Worm (Caenorhabditis elegans) whole organism, late embryonic: ENCODE data around the gene srbc-51.
"Not testable (repeated sequence)": the region's sequence is repeated elsewhere in the genome, so short reads cannot be mapped to it uniquely, and the experiment has no call there.

Experiments
- C08G9.2 ChIP-seq: sonication (generic microtip); optimal IDR thresholded peaks from 2 replicates; lab custom pipeline; 2016; ENCODE audit warnings: mild to moderate bottlenecking, missing genetic modification characterization, moderate library complexity, missing compliant biosample characterization
- C38D4.7 ChIP-seq: fragments of 200-800 bp; sonication (Bioruptor generic); optimal IDR thresholded peaks from 2 replicates; lab custom pipeline; 2018; ENCODE audit warnings: mild to moderate bottlenecking, missing genetic modification characterization, moderate library complexity, missing compliant biosample characterization
- K02D7.2 ChIP-seq: sonication (generic microtip); optimal IDR thresholded peaks from 2 replicates; lab custom pipeline; 2017; ENCODE audit warnings: mild to moderate bottlenecking, missing genetic modification characterization, missing compliant biosample characterization
- K09A11.1 ChIP-seq: sonication (generic microtip); optimal IDR thresholded peaks from 2 replicates; lab custom pipeline; 2017; ENCODE audit warnings: antibody characterized with exemption, mild to moderate bottlenecking, missing genetic modification characterization, missing compliant biosample characterization; ENCODE audit not compliant: insufficient read depth
- T23F11.4 ChIP-seq: fragments of 200-800 bp; sonication (Bioruptor generic); optimal IDR thresholded peaks from 2 replicates; lab custom pipeline; 2018; ENCODE audit warnings: mild to moderate bottlenecking, missing genetic modification characterization, missing compliant biosample characterization
- Y22D7AL.16 ChIP-seq: sonication (generic microtip); optimal IDR thresholded peaks from 2 replicates; lab custom pipeline; 2016; ENCODE audit warnings: missing genetic modification characterization, missing compliant biosample characterization
- ahr-1 ChIP-seq: sonication (generic microtip); optimal IDR thresholded peaks from 2 replicates; lab custom pipeline; 2016; ENCODE audit warnings: missing genetic modification characterization, missing compliant biosample characterization
- ceh-14 ChIP-seq: sonication (generic microtip); optimal IDR thresholded peaks from 2 replicates; lab custom pipeline; 2016; ENCODE audit warnings: missing genotype, missing genetic modification characterization, missing compliant biosample characterization
- ceh-19 ChIP-seq: fragments of 200-800 bp; sonication (Bioruptor generic); optimal IDR thresholded peaks from 2 replicates; lab custom pipeline; 2018; ENCODE audit warnings: mild to moderate bottlenecking, missing genetic modification characterization, missing compliant biosample characterization
- ceh-2 ChIP-seq: sonication (generic microtip); optimal IDR thresholded peaks from 2 replicates; lab custom pipeline; 2016; ENCODE audit warnings: missing genotype, missing genetic modification characterization, missing compliant biosample characterization
- ceh-34 ChIP-seq: sonication (generic microtip); optimal IDR thresholded peaks from 2 replicates; lab custom pipeline; 2016; ENCODE audit warnings: mild to moderate bottlenecking, missing genetic modification characterization, missing compliant biosample characterization
- ceh-6 ChIP-seq: fragments of 200-800 bp; sonication (Bioruptor generic); optimal IDR thresholded peaks from 2 replicates; lab custom pipeline; 2018; ENCODE audit warnings: mild to moderate bottlenecking, missing genetic modification characterization, missing compliant biosample characterization
- ceh-9 ChIP-seq: sonication (generic microtip); optimal IDR thresholded peaks from 2 replicates; lab custom pipeline; 2016; ENCODE audit warnings: mild to moderate bottlenecking, missing genetic modification characterization, inconsistent platforms, missing compliant biosample characterization
- che-1 ChIP-seq: sonication (generic microtip); optimal IDR thresholded peaks from 2 replicates; lab custom pipeline; 2016; ENCODE audit warnings: mild to moderate bottlenecking, missing genetic modification characterization, missing compliant biosample characterization
- ets-4 ChIP-seq: sonication (generic microtip); optimal IDR thresholded peaks from 2 replicates; lab custom pipeline; 2016; ENCODE audit warnings: missing genetic modification characterization, missing compliant biosample characterization
- eyg-1 ChIP-seq: sonication (generic microtip); optimal IDR thresholded peaks from 2 replicates; lab custom pipeline; 2016; ENCODE audit warnings: missing genotype, missing genetic modification characterization, missing compliant biosample characterization
- fkh-10 ChIP-seq: fragments of 150-350 bp; optimal IDR thresholded peaks from 2 replicates; lab custom pipeline; 2014; ENCODE audit warnings: missing biosample characterization, missing genetic modification reagents, missing genetic modification characterization
- gmeb-2 ChIP-seq: sonication (generic microtip); optimal IDR thresholded peaks from 2 replicates; lab custom pipeline; 2016; ENCODE audit warnings: missing genetic modification characterization, inconsistent platforms, missing compliant biosample characterization
- hlh-13 ChIP-seq: fragments of 200-800 bp; sonication (Bioruptor generic); optimal IDR thresholded peaks from 2 replicates; lab custom pipeline; 2018; ENCODE audit warnings: mild to moderate bottlenecking, missing genetic modification characterization, missing compliant biosample characterization
- hlh-15 ChIP-seq: sonication (generic microtip); optimal IDR thresholded peaks from 2 replicates; lab custom pipeline; 2016; ENCODE audit warnings: missing genetic modification characterization, missing compliant biosample characterization
- hlh-30 ChIP-seq: sonication (generic microtip); optimal IDR thresholded peaks from 2 replicates; lab custom pipeline; 2017; ENCODE audit warnings: antibody characterized with exemption, missing genetic modification characterization, missing compliant biosample characterization; ENCODE audit not compliant: insufficient read depth
- hlh-8 ChIP-seq: sonication (generic microtip); optimal IDR thresholded peaks from 2 replicates; lab custom pipeline; 2016; ENCODE audit warnings: missing genotype, missing genetic modification characterization, missing compliant biosample characterization
- mec-3 ChIP-seq: sonication (generic microtip); optimal IDR thresholded peaks from 2 replicates; lab custom pipeline; 2016; ENCODE audit warnings: borderline replicate concordance, missing genetic modification characterization, missing compliant biosample characterization
- odd-2 ChIP-seq: sonication (generic microtip); optimal IDR thresholded peaks from 2 replicates; lab custom pipeline; 2017; ENCODE audit warnings: antibody characterized with exemption, mild to moderate bottlenecking, missing genetic modification characterization, missing compliant biosample characterization
- pag-3 ChIP-seq: sonication (generic microtip); optimal IDR thresholded peaks from 2 replicates; lab custom pipeline; 2016; ENCODE audit warnings: missing compliant biosample characterization, missing genetic modification characterization, borderline replicate concordance
- pat-9 ChIP-seq: fragments of 200-800 bp; sonication (Bioruptor generic); optimal IDR thresholded peaks from 2 replicates; lab custom pipeline; 2018; ENCODE audit warnings: mild to moderate bottlenecking, missing genetic modification characterization, moderate library complexity, missing compliant biosample characterization
- pax-1 ChIP-seq: fragments of 150-350 bp; optimal IDR thresholded peaks from 2 replicates; lab custom pipeline; 2014; ENCODE audit warnings: missing biosample characterization, missing genetic modification characterization
- pha-4 ChIP-seq: fragments of 150-350 bp; optimal IDR thresholded peaks from 2 replicates; lab custom pipeline; 2018; ENCODE audit warnings: missing biosample characterization, missing genetic modification reagents, missing genetic modification characterization
- pqm-1 ChIP-seq: sonication (generic microtip); optimal IDR thresholded peaks from 2 replicates; lab custom pipeline; 2016; ENCODE audit warnings: missing genetic modification characterization, missing compliant biosample characterization
- ref-2 ChIP-seq: sonication (generic microtip); optimal IDR thresholded peaks from 2 replicates; lab custom pipeline; 2016; ENCODE audit warnings: missing genetic modification characterization, missing compliant biosample characterization
- rnt-1 ChIP-seq: sonication (generic microtip); optimal IDR thresholded peaks from 2 replicates; lab custom pipeline; 2016; ENCODE audit warnings: missing genetic modification characterization, missing compliant biosample characterization
- sox-4 ChIP-seq: sonication (generic microtip); optimal IDR thresholded peaks from 2 replicates; lab custom pipeline; 2017; ENCODE audit warnings: mild to moderate bottlenecking, missing genetic modification characterization, inconsistent platforms, missing compliant biosample characterization
- syd-9 ChIP-seq: sonication (generic microtip); optimal IDR thresholded peaks from 2 replicates; lab custom pipeline; 2016; ENCODE audit warnings: mild to moderate bottlenecking, missing genetic modification characterization, moderate library complexity, missing compliant biosample characterization
- unc-3 ChIP-seq, 2 experiments: fragments of 200-800 bp in 1 of 2; sonication (Bioruptor generic) in 1 of 2; sonication (generic microtip) in 1 of 2; conservative IDR thresholded peaks in 1 of 2; optimal IDR thresholded peaks in 1 of 2; 2 replicates each; pipeline versions ENCODE4 v1.3.6 to Lab custom; 2016 to 2022; ENCODE audit warnings: missing compliant biosample characterization in 2 of 2, missing genetic modification characterization in 2 of 2, missing genetic modification reagents in 1 of 2
- unc-55 ChIP-seq: sonication (generic microtip); optimal IDR thresholded peaks from 2 replicates; lab custom pipeline; 2017; ENCODE audit warnings: missing biosample characterization, missing genetic modification reagents, missing genetic modification characterization
- zip-5 ChIP-seq: sonication (generic microtip); optimal IDR thresholded peaks from 2 replicates; lab custom pipeline; 2016; ENCODE audit warnings: missing genetic modification characterization, missing compliant biosample characterization

Gene srbc-51

DNA sequence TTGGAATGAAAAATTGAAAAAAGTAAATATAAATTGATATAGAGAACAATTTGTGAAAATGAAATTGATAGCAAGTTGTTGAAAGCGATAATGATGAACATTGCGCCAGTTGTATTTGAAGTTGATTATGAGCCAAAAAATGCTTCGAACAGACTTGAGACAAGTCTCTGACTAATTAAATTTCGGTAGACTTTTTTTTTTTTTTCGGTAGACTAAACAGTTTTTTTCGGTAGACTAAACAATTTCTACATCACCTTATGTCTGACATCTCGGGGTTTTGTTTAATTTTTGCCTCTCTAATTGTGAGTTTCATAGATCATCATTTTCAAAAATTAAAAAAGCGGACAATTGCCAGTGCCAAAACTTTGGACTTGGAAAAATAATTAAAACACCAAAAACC, 7.4 kb downstream of the srbc-51 start, which contains the start of gene srbc-54 (continued):
- no peak for TF ChIP-seq K09A11.1 (tag; lab: Kevin White, UChicago)

DNA sequence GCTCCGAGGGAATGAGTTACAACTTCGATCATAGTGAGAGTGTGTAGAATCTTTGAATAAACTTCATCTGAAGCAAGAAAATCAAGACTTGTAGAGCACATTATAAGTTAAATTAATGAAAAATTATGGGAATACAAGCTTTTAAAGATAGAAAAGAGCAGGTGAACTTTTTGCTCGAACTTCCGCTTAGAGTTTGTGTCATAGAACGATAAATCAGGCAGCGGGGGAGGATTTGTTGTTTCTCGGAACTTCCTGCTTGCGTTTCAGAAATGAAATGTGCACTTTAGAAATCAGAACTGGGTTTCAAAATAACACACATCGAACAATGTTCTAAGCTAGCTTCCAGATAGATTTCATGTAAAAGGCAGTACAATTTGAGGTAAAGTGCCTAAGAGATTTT, 14.9 kb downstream of the srbc-51 start, which contains the start of gene srh-149:
Gene srh-149 (minus strand): TSS at position 101 of the 400 bp plus-strand sequence.
- TF ChIP-seq hlh-13 (no peak), syd-9 (tag; lab: Kevin White, UChicago) (no peak), ceh-6 (GFP tag; lab: Kevin White, UChicago) (no peak), C38D4.7 (GFP tag; lab: Kevin White, UChicago) (no peak), hlh-15 (tag; lab: Kevin White, UChicago) (no peak), ceh-19 (no peak), rnt-1 (tag; lab: Kevin White, UChicago) (no peak), Y22D7AL.16 (tag; lab: Kevin White, UChicago) (no peak), gmeb-2 (tag; lab: Kevin White, UChicago) (no peak), pha-4 (no peak), ceh-14 (tag; lab: Kevin White, UChicago) (no peak), pat-9 (no peak), odd-2 (no peak), pax-1 (tag; lab: Kevin White, UChicago) (no peak), ets-4 (tag; lab: Kevin White, UChicago) (no peak), ceh-2 (no peak), hlh-30 (tag; lab: Kevin White, UChicago) (no peak)
- TF ChIP-seq, all 69 proteins: peak for 0

DNA sequence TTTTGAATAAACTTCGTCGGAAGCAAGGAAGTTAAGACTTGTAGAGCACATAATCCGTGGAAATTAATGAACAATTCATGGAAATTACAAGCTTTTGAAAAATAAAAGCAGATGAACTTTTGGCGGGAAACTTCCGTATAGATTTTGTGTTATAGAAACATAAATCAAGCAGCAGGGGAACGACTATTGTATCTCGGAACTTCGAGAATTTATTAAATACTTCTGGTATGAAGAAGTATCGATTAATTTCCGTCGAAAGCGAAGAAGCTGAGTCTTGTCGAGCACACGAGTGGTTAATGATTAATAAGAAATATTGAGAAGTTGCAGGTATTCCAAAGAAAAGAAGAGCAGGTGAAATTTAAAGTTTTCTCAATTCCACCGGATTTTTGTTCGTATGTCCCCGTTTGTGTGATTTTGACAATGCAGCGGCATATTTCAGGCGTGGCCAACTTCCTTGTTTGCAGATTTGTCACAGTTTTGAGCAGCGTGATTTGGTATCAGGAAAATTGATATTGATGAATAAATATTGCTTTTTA, 24.1 kb downstream of the srbc-51 start, which contains the start of gene srh-147:
Gene srh-147 (minus strand): TSS at position 51 of the 536 bp plus-strand sequence.
- TF ChIP-seq eyg-1, C08G9.2, zip-5 (tag; lab: Kevin White, UChicago): not testable (repeated sequence)

DNA sequence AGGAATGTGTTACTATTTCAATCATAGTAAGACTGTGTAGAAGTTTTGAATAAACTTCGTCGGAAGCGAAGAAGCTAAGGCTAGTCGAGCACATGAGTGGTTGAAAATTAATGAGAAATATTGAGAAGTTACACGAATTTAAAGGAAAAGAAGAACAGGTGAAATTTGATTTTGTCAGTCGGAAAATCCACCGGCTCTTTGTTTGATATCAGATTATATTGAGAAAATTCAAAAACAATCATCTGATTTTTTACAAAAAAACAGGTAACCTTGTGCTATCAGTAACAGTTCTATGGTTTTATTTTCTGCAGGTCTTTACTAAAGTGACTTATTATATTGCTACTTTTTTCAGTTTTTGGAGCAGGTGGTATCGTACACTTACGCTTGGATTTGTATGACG, 32.1 kb downstream of the srbc-51 start, which contains the start of gene srh-148:
Gene srh-148 (minus strand): TSS at position 101 of the 400 bp plus-strand sequence.
- TF ChIP-seq hlh-15 (tag; lab: Kevin White, UChicago) (no peak), ahr-1 (tag; lab: Kevin White, UChicago) (no peak), mec-3 (tag; lab: Kevin White, UChicago) (no peak), K02D7.2 (no peak), unc-3 (GFP tag; conservative IDR thresholded peaks at IDR 0.05; lab: Robert Waterston, UW) (no peak), unc-3 (tag; optimal IDR thresholded peaks at IDR 0.05; lab: Kevin White, UChicago) (no peak), eyg-1 (tag; lab: Kevin White, UChicago) (no peak), ceh-34 (tag; lab: Kevin White, UChicago) (no peak)
- TF ChIP-seq, all 69 proteins: peak for 0

DNA sequence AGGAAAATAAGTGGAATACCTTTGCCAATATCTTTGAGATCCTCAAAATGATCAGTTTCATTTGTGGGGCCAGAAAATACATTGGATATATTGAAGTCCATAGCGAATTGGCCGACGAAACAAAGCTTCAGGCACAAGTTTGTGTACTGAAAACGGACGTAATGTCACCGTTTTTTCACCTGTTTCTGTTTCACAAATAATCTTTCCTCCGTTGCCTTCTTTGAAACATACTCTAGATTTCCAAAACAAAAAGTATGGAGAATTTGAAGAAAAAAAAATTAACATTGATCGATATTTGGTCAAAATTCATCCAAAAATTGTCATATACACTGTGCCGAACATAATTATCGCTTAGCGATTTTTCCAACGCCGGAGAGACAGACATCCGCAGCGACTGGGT, 36.4 kb downstream of the srbc-51 start, which contains the start of gene srz-12:
Gene srz-12 (minus strand): TSS at position 101 of the 400 bp plus-strand sequence.
- TF ChIP-seq hlh-15 (tag; lab: Kevin White, UChicago), result no peak
- no peak for TF ChIP-seq T23F11.4 (GFP tag; lab: Kevin White, UChicago)
- no peak for TF ChIP-seq mec-3 (tag; lab: Kevin White, UChicago)
- TF ChIP-seq pqm-1 (tag; lab: Kevin White, UChicago), result no peak
- no peak for TF ChIP-seq sox-4
- TF ChIP-seq hlh-8, result no peak

DNA sequence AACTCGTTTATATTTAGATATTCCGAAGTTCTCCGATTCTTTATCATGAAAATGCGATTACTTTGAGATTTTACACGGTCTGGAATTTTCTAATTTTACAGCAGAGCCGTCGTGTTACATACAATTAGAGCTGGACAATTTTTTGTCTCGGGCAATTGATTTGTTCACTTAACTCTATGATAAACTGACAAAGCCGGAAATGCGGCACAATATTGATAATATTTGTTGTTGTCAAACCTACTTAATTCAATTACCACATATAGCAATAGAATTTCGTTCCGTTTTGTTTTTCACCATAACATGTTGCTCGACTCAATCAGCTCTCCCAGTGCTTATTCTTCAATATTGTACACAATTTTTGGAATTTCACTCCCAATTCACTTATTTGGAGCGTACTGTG, 36.8 kb downstream of the srbc-51 start, which contains the start of gene srh-299:
Gene srh-299 (plus strand): TSS at position 301 of the 400 bp plus-strand sequence.
- TF ChIP-seq fkh-10, result no peak
- TF ChIP-seq T23F11.4 (GFP tag; lab: Kevin White, UChicago), result no peak
- TF ChIP-seq che-1 (tag; lab: Kevin White, UChicago), result no peak
- no peak for TF ChIP-seq ref-2 (tag; lab: Kevin White, UChicago)
- no peak for TF ChIP-seq ceh-9 (tag; lab: Kevin White, UChicago)
- TF ChIP-seq unc-55 (GFP tag; lab: Kevin White, UChicago), result no peak
- no peak for TF ChIP-seq pag-3 (tag; lab: Kevin White, UChicago)
- no peak for TF ChIP-seq ahr-1 (tag; lab: Kevin White, UChicago)
